Worm (Caenorhabditis elegans) whole organism, L4/young adult: ENCODE data around the gene klf-2.

Experiments
- W03F9.2 ChIP-seq: fragments of 150-350 bp; optimal IDR thresholded peaks from 2 replicates; lab custom pipeline; 2014; ENCODE audit warnings: missing biosample characterization, missing genetic modification characterization
- dao-5 ChIP-seq: sonication (generic microtip); optimal IDR thresholded peaks from 2 replicates; lab custom pipeline; 2016; ENCODE audit warnings: missing genotype, missing genetic modification characterization, moderate library complexity, missing compliant biosample characterization
- him-1 ChIP-seq: sonication (generic microtip); optimal IDR thresholded peaks from 2 replicates; lab custom pipeline; 2016; ENCODE audit warnings: missing genotype, missing genetic modification reagents, missing genetic modification characterization, missing compliant biosample characterization

ce11 chrV:20713620-20714019 is 28.1 kb downstream of the klf-2 start, which contains the start of gene Y44A6C.1:
- no peak for TF ChIP-seq him-1 (tag; lab: Kevin White, UChicago)
- no peak for TF ChIP-seq dao-5 (tag; lab: Kevin White, UChicago)
- TF ChIP-seq W03F9.2 (tag; lab: Kevin White, UChicago), result no peak
